Worm (Caenorhabditis elegans): Measurements from ENCODE around the gene F43B10.1.

DNA sequence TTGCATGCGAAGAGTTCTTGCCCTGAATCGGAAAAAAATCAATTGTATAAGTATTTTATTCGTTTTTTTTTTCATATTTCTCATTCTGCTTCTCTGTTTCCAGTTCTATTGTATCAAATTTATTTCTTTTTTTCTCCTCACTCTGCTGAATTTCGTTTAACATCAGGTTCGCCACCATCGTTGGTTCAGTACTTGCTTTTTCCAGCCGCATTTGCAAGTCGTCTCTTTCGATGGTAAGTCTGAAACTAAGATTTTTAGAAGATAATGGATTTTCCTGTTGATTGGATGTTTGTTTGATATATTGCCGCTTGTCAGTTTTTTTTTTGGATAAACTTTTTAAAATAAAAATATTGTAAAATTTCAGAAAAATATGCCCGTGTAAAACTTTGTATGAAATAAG is 55.5 kb downstream of the F43B10.1 start:
- TF ChIP-seq B0336.3 (GFP tag; IDR thresholded peaks at IDR 0.05) (no peak), ccch-3 (GFP tag; optimal IDR thresholded peaks at IDR 0.05) (no peak), unc-62 (GFP tag; optimal IDR thresholded peaks at IDR 0.05) (no peak), nfya-2 (GFP tag; IDR thresholded peaks at IDR 0.05) (no peak), aptf-3 (GFP tag; IDR thresholded peaks at IDR 0.05) (no peak), F49E8.2 (tag; optimal IDR thresholded peaks at IDR 0.05; ENCODE audit: insufficient read depth) (no peak), gei-17 (GFP tag; optimal IDR thresholded peaks at IDR 0.05) (no peak), snpc-4 (GFP tag; optimal IDR thresholded peaks at IDR 0.05) (no peak), snpc-4 (tag; optimal IDR thresholded peaks at IDR 0.05) (no peak), tlf-1 (GFP tag; optimal IDR thresholded peaks at IDR 0.05) (no peak), let-526 (GFP tag; IDR thresholded peaks at IDR 0.05) (no peak), nhr-90 (tag; optimal IDR thresholded peaks at IDR 0.05) (no peak), B0035.1 (tag; optimal IDR thresholded peaks at IDR 0.05) (no peak), Y56A3A.18 (GFP tag; IDR thresholded peaks at IDR 0.05) (no peak)

All from whole organism, young adult.